Fruit fly (Drosophila melanogaster) whole organism, prepupa: Measurements from ENCODE around the gene Tailor.
A peak's percentile ranks its signal among the peaks of the same experiment; 100 is the strongest.

ENCODE experiments used
- CG10631 ChIP-seq: fragments of 200-800 bp; sonication (Bioruptor generic); optimal IDR thresholded peaks from 2 replicates; lab custom pipeline; 2016; ENCODE audit warnings: missing biosample characterization, missing genetic modification characterization
- CG11294 ChIP-seq: fragments of 200-800 bp; sonication (Bioruptor generic); IDR thresholded peaks from 2 replicates; pipeline ENCODE4 v1.3.6; 2022; ENCODE audit warnings: missing biosample characterization, missing genetic modification characterization
- CG11762 ChIP-seq: fragments of 200-800 bp; sonication (Bioruptor generic); optimal IDR thresholded peaks from 3 replicates; lab custom pipeline; 2016; ENCODE audit warnings: missing biosample characterization, missing genetic modification characterization; ENCODE audit not compliant: insufficient read depth
- CG16779 ChIP-seq: fragments of 200-800 bp; sonication (Bioruptor generic); optimal IDR thresholded peaks from 3 replicates; lab custom pipeline; 2017; ENCODE audit warnings: missing biosample characterization, mild to moderate bottlenecking, missing genetic modification characterization
- CG3032 ChIP-seq: fragments of 200-800 bp; optimal IDR thresholded peaks from 2 replicates; lab custom pipeline; 2019; ENCODE audit warnings: missing biosample characterization, mild to moderate bottlenecking, missing genetic modification characterization, moderate library complexity
- CG31627 ChIP-seq: fragments of 200-800 bp; sonication (Bioruptor generic); optimal IDR thresholded peaks from 3 replicates; lab custom pipeline; 2016; ENCODE audit warnings: missing biosample characterization, missing genetic modification characterization
- CG32006 ChIP-seq: fragments of 200-800 bp; sonication (Bioruptor generic); optimal IDR thresholded peaks from 3 replicates; lab custom pipeline; 2017; ENCODE audit warnings: missing biosample characterization, mild to moderate bottlenecking, missing genetic modification characterization
- CG34406 ChIP-seq: fragments of 200-800 bp; sonication (Bioruptor generic); optimal IDR thresholded peaks from 3 replicates; lab custom pipeline; 2016; ENCODE audit warnings: missing biosample characterization, missing genetic modification characterization
- CG3919 ChIP-seq: fragments of 200-800 bp; sonication (Bioruptor generic); optimal IDR thresholded peaks from 3 replicates; lab custom pipeline; 2016; ENCODE audit warnings: missing biosample characterization, missing genetic modification characterization
- CG6276 ChIP-seq: fragments of 200-800 bp; sonication (Bioruptor generic); optimal IDR thresholded peaks from 2 replicates; lab custom pipeline; 2017; ENCODE audit warnings: missing biosample characterization, mild to moderate bottlenecking, missing genetic modification characterization
- CG6792 ChIP-seq: fragments of 200-800 bp; sonication (Bioruptor generic); optimal IDR thresholded peaks from 3 replicates; lab custom pipeline; 2016; ENCODE audit warnings: missing biosample characterization, missing genetic modification characterization
- CG8119 ChIP-seq: fragments of 200-800 bp; sonication (Bioruptor generic); IDR thresholded peaks from 3 replicates; pipeline ENCODE4 v1.3.6; 2022; ENCODE audit warnings: missing biosample characterization, missing genetic modification characterization
- CG8319 ChIP-seq: fragments of 200-800 bp; sonication (Bioruptor generic); optimal IDR thresholded peaks from 3 replicates; lab custom pipeline; 2016; ENCODE audit warnings: missing biosample characterization, missing genetic modification characterization
- CG9139 ChIP-seq: fragments of 200-800 bp; sonication (Bioruptor generic); optimal IDR thresholded peaks from 3 replicates; lab custom pipeline; 2017; ENCODE audit warnings: missing biosample characterization, mild to moderate bottlenecking, missing genetic modification characterization
- Eip75B ChIP-seq: fragments of 200-800 bp; sonication (Bioruptor generic); optimal IDR thresholded peaks from 3 replicates; lab custom pipeline; 2016; ENCODE audit warnings: missing biosample characterization, missing genetic modification characterization
- Eip78C ChIP-seq: fragments of 200-800 bp; sonication (Bioruptor generic); peaks from one replicate; lab custom pipeline; 2016; ENCODE audit warnings: missing biosample characterization, missing genetic modification characterization
- Eip93F ChIP-seq: fragments of 200-800 bp; sonication (Bioruptor generic); optimal IDR thresholded peaks from 2 replicates; lab custom pipeline; 2016; ENCODE audit warnings: missing biosample characterization, mild to moderate bottlenecking, missing genetic modification characterization
- Ets96B ChIP-seq: fragments of 200-800 bp; optimal IDR thresholded peaks from 2 replicates; lab custom pipeline; 2019; ENCODE audit warnings: missing biosample characterization, mild to moderate bottlenecking, missing genetic modification characterization, moderate library complexity
- Gug ChIP-seq: fragments of 200-800 bp; sonication (Bioruptor generic); IDR thresholded peaks from 2 replicates; pipeline ENCODE4 v1.3.6; 2022; ENCODE audit warnings: missing biosample characterization, missing genetic modification characterization
- Hr38 ChIP-seq: sonication (Bioruptor generic); optimal IDR thresholded peaks from 2 replicates; lab custom pipeline; 2016; ENCODE audit warnings: missing biosample characterization, missing genetic modification characterization
- Hr39 ChIP-seq: fragments of 200-800 bp; sonication (Bioruptor generic); optimal IDR thresholded peaks from 2 replicates; lab custom pipeline; 2016; ENCODE audit warnings: missing biosample characterization, missing genetic modification characterization
- Hr4 ChIP-seq: fragments of 200-800 bp; sonication (Bioruptor generic); optimal IDR thresholded peaks from 3 replicates; lab custom pipeline; 2016; ENCODE audit warnings: missing biosample characterization, missing genetic modification characterization
- Lpt ChIP-seq: fragments of 200-800 bp; sonication (Bioruptor generic); optimal IDR thresholded peaks from 3 replicates; lab custom pipeline; 2016; ENCODE audit warnings: missing biosample characterization, missing genetic modification characterization
- Met ChIP-seq: fragments of 200-800 bp; sonication (Bioruptor generic); optimal IDR thresholded peaks from 3 replicates; lab custom pipeline; 2016; ENCODE audit warnings: missing biosample characterization, missing genetic modification characterization
- OdsH ChIP-seq: fragments of 200-800 bp; sonication (Bioruptor generic); optimal IDR thresholded peaks from 3 replicates; lab custom pipeline; 2016; ENCODE audit warnings: missing biosample characterization, missing genetic modification characterization
- Smox ChIP-seq: fragments of 200-800 bp; sonication (Bioruptor generic); optimal IDR thresholded peaks from 3 replicates; lab custom pipeline; 2016; ENCODE audit warnings: missing biosample characterization, missing genetic modification characterization
- Sox102F ChIP-seq: fragments of 200-800 bp; sonication (Bioruptor generic); optimal IDR thresholded peaks from 2 replicates; lab custom pipeline; 2016; ENCODE audit warnings: missing biosample characterization, mild to moderate bottlenecking, missing genetic modification characterization
- Sox14 ChIP-seq: fragments of 200-800 bp; sonication (Bioruptor generic); optimal IDR thresholded peaks from 3 replicates; lab custom pipeline; 2016; ENCODE audit warnings: missing biosample characterization, missing genetic modification characterization
- achi ChIP-seq: fragments of 200-800 bp; sonication (Bioruptor generic); optimal IDR thresholded peaks from 3 replicates; lab custom pipeline; 2016; ENCODE audit warnings: missing biosample characterization, missing genetic modification characterization
- acj6 ChIP-seq: fragments of 200-800 bp; sonication (Bioruptor generic); optimal IDR thresholded peaks from 3 replicates; lab custom pipeline; 2016; ENCODE audit warnings: missing biosample characterization, missing genetic modification characterization
- cyc ChIP-seq: fragments of 200-800 bp; sonication (Bioruptor generic); optimal IDR thresholded peaks from 3 replicates; lab custom pipeline; 2016; ENCODE audit warnings: missing biosample characterization, missing genetic modification characterization
- dac ChIP-seq: fragments of 200-800 bp; sonication (Bioruptor generic); optimal IDR thresholded peaks from 2 replicates; lab custom pipeline; 2017; ENCODE audit warnings: missing biosample characterization, mild to moderate bottlenecking, missing genetic modification characterization
- eg ChIP-seq: fragments of 200-800 bp; sonication (Bioruptor generic); IDR thresholded peaks from 3 replicates; pipeline ENCODE4 v1.3.6; 2022; ENCODE audit warnings: missing biosample characterization, missing genetic modification characterization
- fd59A ChIP-seq: fragments of 200-800 bp; sonication (Bioruptor generic); optimal IDR thresholded peaks from 2 replicates; lab custom pipeline; 2017; ENCODE audit warnings: missing biosample characterization, mild to moderate bottlenecking, missing genetic modification characterization, missing genetic modification reagents
- fd85E ChIP-seq: fragments of 200-800 bp; sonication (Bioruptor generic); optimal IDR thresholded peaks from 3 replicates; lab custom pipeline; 2016; ENCODE audit warnings: missing biosample characterization, missing genetic modification characterization
- fkh ChIP-seq: fragments of 200-800 bp; sonication (Bioruptor generic); optimal IDR thresholded peaks from 3 replicates; lab custom pipeline; 2017; ENCODE audit warnings: missing biosample characterization, mild to moderate bottlenecking, missing genetic modification characterization, moderate library complexity
- lz ChIP-seq: fragments of 200-800 bp; sonication (Bioruptor generic); optimal IDR thresholded peaks from 3 replicates; lab custom pipeline; 2016; ENCODE audit warnings: missing biosample characterization, missing genetic modification characterization
- net ChIP-seq: fragments of 200-800 bp; sonication (Bioruptor generic); optimal IDR thresholded peaks from 3 replicates; lab custom pipeline; 2016; ENCODE audit warnings: missing biosample characterization, missing genetic modification characterization
- pdm3 ChIP-seq: fragments of 200-800 bp; sonication (Bioruptor generic); optimal IDR thresholded peaks from 3 replicates; lab custom pipeline; 2016; ENCODE audit warnings: missing biosample characterization, missing genetic modification characterization
- topi ChIP-seq: fragments of 200-800 bp; sonication (Bioruptor generic); optimal IDR thresholded peaks from 3 replicates; lab custom pipeline; 2016; ENCODE audit warnings: missing biosample characterization, missing genetic modification characterization

Tailor gene

DNA sequence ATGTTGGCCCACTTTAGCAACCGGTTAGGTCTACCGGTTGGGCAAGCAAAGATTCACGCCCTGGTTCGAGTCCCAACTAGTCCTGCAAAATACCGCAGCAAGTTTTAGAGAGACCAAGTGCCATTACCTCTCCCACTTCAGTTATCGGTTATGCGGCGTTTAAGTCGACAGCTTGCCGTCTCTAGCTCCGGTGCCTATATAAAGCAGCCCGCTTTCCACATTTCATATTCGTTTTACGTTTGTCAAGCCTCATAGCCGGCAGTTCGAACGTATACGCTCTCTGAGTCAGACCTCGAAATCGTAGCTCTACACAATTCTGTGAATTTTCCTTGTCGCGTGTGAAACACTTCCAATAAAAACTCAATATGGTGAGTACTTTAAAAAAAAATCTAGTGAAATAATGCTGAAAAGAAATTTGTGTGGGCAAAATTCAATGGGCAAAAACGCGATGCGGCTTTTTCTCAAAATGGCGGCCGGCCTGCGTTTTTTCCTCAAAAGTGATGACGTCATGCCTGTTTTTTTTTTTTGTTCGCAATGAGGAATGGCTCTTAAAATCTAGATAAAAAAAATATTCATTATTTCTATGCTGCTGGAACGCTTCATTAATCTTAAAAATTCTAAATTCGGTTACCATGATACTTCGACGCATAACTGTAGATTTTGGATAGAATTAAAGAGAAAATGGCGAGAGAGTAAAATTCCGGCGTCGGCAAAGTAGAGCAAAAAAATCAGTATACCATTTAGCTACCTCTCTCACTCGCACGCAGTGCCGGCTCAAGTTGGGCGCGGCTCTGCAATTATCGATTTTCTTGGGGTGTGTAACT lies 706 bp upstream of the Tailor start, which contains the start of gene alphaTub84B (continued):
- TF ChIP-seq CG8319 (GFP tag; lab: Kevin White, UChicago), result peak; percentile 19
- TF ChIP-seq lz (GFP tag; lab: Kevin White, UChicago), result peak; percentile 31
- TF ChIP-seq CG3032 (tag; lab: Kevin White, UChicago), result no peak
- TF ChIP-seq Eip93F, result no peak
- peak; percentile 46 for TF ChIP-seq pdm3
- TF ChIP-seq Ets96B (tag; lab: Kevin White, UChicago), result peak; percentile 8
- no peak for TF ChIP-seq CG10631
- TF ChIP-seq CG11294 (GFP tag; lab: Robert Waterston, UW), result no peak
- TF ChIP-seq CG11762 (GFP tag; lab: Kevin White, UChicago), result no peak
- peak; percentile 32 for TF ChIP-seq Lpt
- no peak for TF ChIP-seq cyc (GFP tag; lab: Kevin White, UChicago)
- TF ChIP-seq CG6276, result peak; percentile 74
- peak; percentile 12 for TF ChIP-seq Hr39 (GFP tag; lab: Kevin White, UChicago)
- peak; percentile 33; the same call in 1 of the 3 replicates for TF ChIP-seq CG8119 (GFP tag; lab: Robert Waterston, UW)
- TF ChIP-seq Smox (GFP tag; lab: Kevin White, UChicago), result peak; percentile 14
- TF ChIP-seq CG31627 (GFP tag; lab: Kevin White, UChicago), result peak; percentile 33
- TF ChIP-seq acj6 (GFP tag; lab: Kevin White, UChicago), result no peak
- peak; percentile 78 for TF ChIP-seq Eip78C (GFP tag; lab: Kevin White, UChicago)
- TF ChIP-seq eg (GFP tag; lab: Robert Waterston, UW), result peak; percentile 72; the same call in 2 of the 3 replicates
- no peak for TF ChIP-seq Gug (GFP tag; lab: Robert Waterston, UW)
- no peak for TF ChIP-seq Hr4
- peak; percentile 62 for TF ChIP-seq topi (GFP tag; lab: Kevin White, UChicago)
- peak; percentile 21 for TF ChIP-seq fd59A (GFP tag; lab: Kevin White, UChicago)
- peak; percentile 5 for TF ChIP-seq fd85E (GFP tag; lab: Kevin White, UChicago)
- TF ChIP-seq Hr38 (GFP tag; lab: Kevin White, UChicago), result no peak
- TF ChIP-seq Met (GFP tag; lab: Kevin White, UChicago), result peak; percentile 68
- peak; percentile 15 for TF ChIP-seq CG6792
- no peak for TF ChIP-seq dac (GFP tag; lab: Kevin White, UChicago)
- TF ChIP-seq Eip75B (GFP tag; lab: Kevin White, UChicago), result peak; percentile 71
- peak; percentile 76 for TF ChIP-seq Sox102F (GFP tag; lab: Kevin White, UChicago)
- peak; percentile 3 for TF ChIP-seq achi (GFP tag; lab: Kevin White, UChicago)
- TF ChIP-seq CG16779, result peak; percentile 24
- TF ChIP-seq fkh (GFP tag; lab: Kevin White, UChicago), result no peak
- TF ChIP-seq CG3919 (GFP tag; lab: Kevin White, UChicago), result peak; percentile 68
- peak; percentile 62 for TF ChIP-seq net (GFP tag; lab: Kevin White, UChicago)
- TF ChIP-seq CG34406 (GFP tag; lab: Kevin White, UChicago), result no peak
- peak; percentile 1 for TF ChIP-seq OdsH
- TF ChIP-seq Sox14 (GFP tag; lab: Kevin White, UChicago), result peak; percentile 21
- TF ChIP-seq CG32006 (GFP tag; lab: Kevin White, UChicago), result peak; percentile 8

DNA sequence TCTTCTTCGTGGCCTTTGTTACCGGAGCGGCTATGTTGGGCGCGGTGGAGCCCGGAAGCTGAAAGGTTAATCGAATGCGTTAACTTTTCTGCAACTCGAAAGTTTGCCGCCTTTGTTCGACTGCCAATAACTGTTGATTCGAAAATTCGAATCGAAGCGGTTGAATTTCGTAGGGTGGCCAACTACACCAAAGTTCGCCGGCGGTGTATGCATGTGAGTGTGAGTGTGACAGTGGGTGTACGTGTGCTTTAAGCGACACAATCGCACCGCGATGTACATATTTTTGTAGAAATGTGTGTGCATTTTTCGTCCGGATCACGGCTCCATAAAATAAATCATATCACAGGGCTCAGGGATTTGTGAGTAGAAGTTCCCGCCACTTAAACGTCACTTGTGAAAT lies 428 bp downstream of the Tailor start:
- TF ChIP-seq CG9139 (GFP tag; lab: Kevin White, UChicago) (no peak), Sox14 (GFP tag; lab: Kevin White, UChicago) (peak; percentile 21), topi (GFP tag; lab: Kevin White, UChicago) (no peak)
